Fruit fly (Drosophila melanogaster): ENCODE results near the gene CG34276.

dm6 chr3R:15973488-15973975 is 48.1 kb downstream of the CG34276 start:
- TF ChIP-seq Myc (optimal IDR thresholded peaks at IDR 0.05) (no peak), insv (optimal IDR thresholded peaks at IDR 0.05) (no peak), psq (optimal IDR thresholded peaks at IDR 0.05) (no peak), Sin3A (optimal IDR thresholded peaks at IDR 0.05) (no peak), h (optimal IDR thresholded peaks at IDR 0.05) (no peak)
